Fruit fly (Drosophila melanogaster): Measurements from ENCODE around the gene CG42570.

The CG42570 gene

dm6 chr3L:15670455-15670854 lies 47.2 kb upstream of the CG42570 start (continued):
- no peak for TF ChIP-seq CG6791 (GFP tag; IDR thresholded peaks at IDR 0.05; ENCODE audit: partially characterized antibody)
- TF ChIP-seq wor (GFP tag; IDR thresholded peaks at IDR 0.05), result no peak
- no peak for TF ChIP-seq ftz-f1 (GFP tag; optimal IDR thresholded peaks at IDR 0.05)
- no peak for TF ChIP-seq CG4617 (GFP tag; optimal IDR thresholded peaks at IDR 0.05; ENCODE audit: borderline replicate concordance)
- peak; percentile 4 for TF ChIP-seq twi (tag; optimal IDR thresholded peaks at IDR 0.05)
- TF ChIP-seq CG31441 (GFP tag; IDR thresholded peaks at IDR 0.05), result peak; percentile 48
- TF ChIP-seq az2 (GFP tag; optimal IDR thresholded peaks at IDR 0.05), result peak; percentile 12
- TF ChIP-seq CG7987 (GFP tag; optimal IDR thresholded peaks at IDR 0.05), result no peak
- peak; percentile 48 for TF ChIP-seq phol (tag; optimal IDR thresholded peaks at IDR 0.05)
- TF ChIP-seq esg (GFP tag; conservative IDR thresholded peaks at IDR 0.05), result no peak
- TF ChIP-seq slp2 (GFP tag; optimal IDR thresholded peaks at IDR 0.05), result no peak
- TF ChIP-seq lov (optimal IDR thresholded peaks at IDR 0.05), result no peak
- TF ChIP-seq lov (GFP tag; IDR thresholded peaks at IDR 0.05), result no peak
- no peak for TF ChIP-seq insv (GFP tag; optimal IDR thresholded peaks at IDR 0.05)
- no peak for TF ChIP-seq CG8359 (GFP tag; optimal IDR thresholded peaks at IDR 0.05; ENCODE audit: borderline replicate concordance)
- TF ChIP-seq slbo (GFP tag; IDR thresholded peaks at IDR 0.05), result no peak
- TF ChIP-seq Xrp1 (GFP tag; IDR thresholded peaks at IDR 0.05), result peak; percentile 66; the same call in 1 of the 2 replicates
- TF ChIP-seq CG16863 (GFP tag; optimal IDR thresholded peaks at IDR 0.05), result no peak
- TF ChIP-seq tap (tag; optimal IDR thresholded peaks at IDR 0.05), result no peak
- peak; percentile 80 for TF ChIP-seq CG15696 (tag; optimal IDR thresholded peaks at IDR 0.05)
- TF ChIP-seq CG7839 (tag; optimal IDR thresholded peaks at IDR 0.05), result peak; percentile 12
- TF ChIP-seq Ada2b (GFP tag; IDR thresholded peaks at IDR 0.05), result no peak
- peak; percentile 48; the same call in 1 of the 2 replicates for TF ChIP-seq CG10959 (GFP tag; IDR thresholded peaks at IDR 0.05)
- peak in 1 of 2 experiments; percentile 3 for TF ChIP-seq tll (GFP tag; optimal IDR thresholded peaks at IDR 0.05)
- peak; percentile 81 for TF ChIP-seq CG9727 (GFP tag; optimal IDR thresholded peaks at IDR 0.05)
- TF ChIP-seq CG13775 (GFP tag; optimal IDR thresholded peaks at IDR 0.05), result peak; percentile 35
- 0 out of 2 replicates have a peak, but pooled peaks have one; percentile 24 for TF ChIP-seq ara (GFP tag; IDR thresholded peaks at IDR 0.05)
- no peak for TF ChIP-seq gt (GFP tag; IDR thresholded peaks at IDR 0.05)
- TF ChIP-seq Rx (GFP tag; IDR thresholded peaks at IDR 0.05), result no peak
- no peak for TF ChIP-seq cad (GFP tag; optimal IDR thresholded peaks at IDR 0.05)
- TF ChIP-seq ranshi (GFP tag; IDR thresholded peaks at IDR 0.05), result no peak
- TF ChIP-seq gsb-n (tag; optimal IDR thresholded peaks at IDR 0.05), result peak; percentile 19
- no peak for TF ChIP-seq prd (optimal IDR thresholded peaks at IDR 0.05)
- TF ChIP-seq prd (GFP tag; IDR thresholded peaks at IDR 0.05), result peak; percentile 40; the same call in 1 of the 3 replicates
- TF ChIP-seq dmrt11E (tag; optimal IDR thresholded peaks at IDR 0.05), result peak; percentile 86
- no peak for TF ChIP-seq CG34376 (GFP tag; optimal IDR thresholded peaks at IDR 0.05)
- TF ChIP-seq pb (GFP tag; optimal IDR thresholded peaks at IDR 0.05), result no peak
- TF ChIP-seq CG5245 (GFP tag; optimal IDR thresholded peaks at IDR 0.05), result no peak
- TF ChIP-seq Ssrp (tag; optimal IDR thresholded peaks at IDR 0.05), result no peak
- no peak for TF ChIP-seq pnt (GFP tag; optimal IDR thresholded peaks at IDR 0.05)
- TF ChIP-seq CG12391 (tag; optimal IDR thresholded peaks at IDR 0.05), result peak; percentile 54
- peak; percentile 10 for TF ChIP-seq Spps (tag; optimal IDR thresholded peaks at IDR 0.05)
- peak; percentile 72 for TF ChIP-seq CG17361 (GFP tag; IDR thresholded peaks at IDR 0.05)
- TF ChIP-seq cwo (GFP tag; optimal IDR thresholded peaks at IDR 0.05), result no peak
- peak; percentile 8 for TF ChIP-seq trem (tag; optimal IDR thresholded peaks at IDR 0.05)
- TF ChIP-seq bsh (GFP tag; optimal IDR thresholded peaks at IDR 0.05), result peak in 1 of 2 experiments; percentile 18
- TF ChIP-seq YL-1 (GFP tag; optimal IDR thresholded peaks at IDR 0.05), result no peak
- peak; percentile 83 for TF ChIP-seq zf30C (GFP tag; optimal IDR thresholded peaks at IDR 0.05)
- peak; percentile 27 for TF ChIP-seq CG16815 (GFP tag; optimal IDR thresholded peaks at IDR 0.05)
- TF ChIP-seq CG4404 (GFP tag; IDR thresholded peaks at IDR 0.05), result peak; percentile 69
- peak; percentile 5 for TF ChIP-seq Nf-YB (GFP tag; optimal IDR thresholded peaks at IDR 0.05)
